Fruit fly (Drosophila melanogaster): ENCODE data around the gene Mnt.

- TF ChIP-seq CG10348 (GFP tag; IDR thresholded peaks at IDR 0.05) (no peak), CG9948 (tag; optimal IDR thresholded peaks at IDR 0.05) (no peak), CG13204 (GFP tag; optimal IDR thresholded peaks at IDR 0.05) (peak; percentile 73), Pif1B (GFP tag; optimal IDR thresholded peaks at IDR 0.05) (no peak)
Measured at dm6 chrX:3718592-3719267, 47.1 kb downstream of the Mnt start.

Data from whole organism, pupa.